Fruit fly (Drosophila melanogaster): ENCODE results near the gene CG32219.

Gene CG32219

dm6 chr3L:19908201-19909127, 42.5 kb downstream of the CG32219 start (continued):
- TF ChIP-seq zfh2 (GFP tag; optimal IDR thresholded peaks at IDR 0.05) (no peak), hbn (GFP tag; IDR thresholded peaks at IDR 0.05; ENCODE audit: partially characterized antibody) (no peak), CG4707 (GFP tag; optimal IDR thresholded peaks at IDR 0.05) (no peak), tx (GFP tag; optimal IDR thresholded peaks at IDR 0.05) (no peak), CG3838 (GFP tag; optimal IDR thresholded peaks at IDR 0.05) (no peak), CG18011 (GFP tag; optimal IDR thresholded peaks at IDR 0.05) (no peak), C15 (GFP tag; IDR thresholded peaks at IDR 0.05) (no peak), CG17612 (GFP tag; IDR thresholded peaks at IDR 0.05) (no peak), CG1024 (GFP tag; IDR thresholded peaks at IDR 0.05) (no peak), CG14965 (GFP tag; optimal IDR thresholded peaks at IDR 0.05; ENCODE audit: borderline replicate concordance) (no peak), CG13624 (GFP tag; optimal IDR thresholded peaks at IDR 0.05) (no peak), Hmr (GFP tag; optimal IDR thresholded peaks at IDR 0.05) (no peak), CG12299 (tag; optimal IDR thresholded peaks at IDR 0.05) (no peak), corto (GFP tag; optimal IDR thresholded peaks at IDR 0.05) (no peak), E2f1 (GFP tag; IDR thresholded peaks at IDR 0.05) (no peak), mam (GFP tag; optimal IDR thresholded peaks at IDR 0.05) (no peak), CG34224 (GFP tag; IDR thresholded peaks at IDR 0.05; ENCODE audit: partially characterized antibody) (no peak), tio (GFP tag; optimal IDR thresholded peaks at IDR 0.05) (no peak), sens (GFP tag) (peak; percentile 72), ara (GFP tag; IDR thresholded peaks at IDR 0.05) (no peak), eyg (GFP tag; optimal IDR thresholded peaks at IDR 0.05) (no peak), ems (GFP tag; optimal IDR thresholded peaks at IDR 0.05) (no peak), zen2 (GFP tag; IDR thresholded peaks at IDR 0.05; ENCODE audit: partially characterized antibody) (no peak), Spps (tag; optimal IDR thresholded peaks at IDR 0.05) (no peak), CG6765 (GFP tag; optimal IDR thresholded peaks at IDR 0.05) (no peak), CG6854 (GFP tag; optimal IDR thresholded peaks at IDR 0.05) (no peak), pb (GFP tag; optimal IDR thresholded peaks at IDR 0.05) (no peak), nau (GFP tag; optimal IDR thresholded peaks at IDR 0.05) (peak; percentile 75), org-1 (GFP tag; optimal IDR thresholded peaks at IDR 0.05) (no peak), her (GFP tag; optimal IDR thresholded peaks at IDR 0.05) (no peak), scrt (GFP tag; optimal IDR thresholded peaks at IDR 0.05) (peak; percentile 82), insv (GFP tag; optimal IDR thresholded peaks at IDR 0.05) (peak in 1 of 2 experiments; percentile 91), odd (GFP tag; optimal IDR thresholded peaks at IDR 0.05) (no peak), Nf-YA (GFP tag; IDR thresholded peaks at IDR 0.05) (no peak), D (optimal IDR thresholded peaks at IDR 0.05) (peak; percentile 68), D (GFP tag; optimal IDR thresholded peaks at IDR 0.05) (no peak), ro (GFP tag; IDR thresholded peaks at IDR 0.05) (no peak), so (GFP tag; IDR thresholded peaks at IDR 0.05) (no peak), Lim3 (GFP tag; IDR thresholded peaks at IDR 0.05) (no peak), CG11456 (GFP tag; IDR thresholded peaks at IDR 0.05) (no peak), sob (GFP tag; IDR thresholded peaks at IDR 0.05) (no peak), CG31441 (GFP tag; IDR thresholded peaks at IDR 0.05) (no peak), tll (GFP tag; optimal IDR thresholded peaks at IDR 0.05) (no peak), CG15696 (tag; optimal IDR thresholded peaks at IDR 0.05) (no peak), CG3281 (GFP tag; optimal IDR thresholded peaks at IDR 0.05) (no peak), CG17328 (GFP tag; IDR thresholded peaks at IDR 0.05) (no peak), Lpt (GFP tag; optimal IDR thresholded peaks at IDR 0.05) (no peak), CG13775 (GFP tag; optimal IDR thresholded peaks at IDR 0.05) (no peak), pan (optimal IDR thresholded peaks at IDR 0.05) (no peak), pan (GFP tag; optimal IDR thresholded peaks at IDR 0.05 in 1 of 2, IDR thresholded peaks at IDR 0.05 in 1 of 2) (no peak)

Measured in whole organism, embryonic.